Worm (Caenorhabditis elegans): ENCODE data around the gene alh-10.

alh-10 gene

DNA sequence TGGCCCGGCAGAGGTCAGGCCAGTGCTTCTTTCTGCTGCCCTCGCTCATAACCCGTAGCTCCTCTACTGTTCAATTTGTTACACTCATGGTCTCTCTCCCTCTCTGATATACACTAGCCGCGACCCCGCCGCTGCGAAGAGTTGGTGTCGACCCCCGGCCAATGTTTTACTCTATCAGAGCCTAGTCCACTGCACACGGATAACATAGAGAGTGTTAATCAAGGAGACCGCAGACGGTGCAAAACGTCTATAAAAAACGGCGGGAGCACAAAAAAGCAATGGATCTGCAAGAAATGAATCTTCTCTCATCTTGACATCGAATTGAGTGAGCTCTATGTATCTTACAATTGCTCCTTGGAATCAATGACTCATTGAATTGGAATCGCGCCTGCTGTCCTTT is 10.0 kb upstream of the alh-10 start (continued):
- TF ChIP-seq snu-23 (GFP tag; optimal IDR thresholded peaks at IDR 0.05) (peak; percentile 33), alr-1 (tag; optimal IDR thresholded peaks at IDR 0.05; ENCODE audit: borderline replicate concordance) (no peak), unc-98 (GFP tag; IDR thresholded peaks at IDR 0.05) (no peak), ceh-8 (GFP tag; optimal IDR thresholded peaks at IDR 0.05) (no peak), lin-14 (GFP tag; optimal IDR thresholded peaks at IDR 0.05) (peak; percentile 67), zip-4 (GFP tag; optimal IDR thresholded peaks at IDR 0.05) (no peak), nhr-12 (tag; optimal IDR thresholded peaks at IDR 0.05) (no peak), mab-9 (GFP tag; IDR thresholded peaks at IDR 0.05) (no peak)

DNA sequence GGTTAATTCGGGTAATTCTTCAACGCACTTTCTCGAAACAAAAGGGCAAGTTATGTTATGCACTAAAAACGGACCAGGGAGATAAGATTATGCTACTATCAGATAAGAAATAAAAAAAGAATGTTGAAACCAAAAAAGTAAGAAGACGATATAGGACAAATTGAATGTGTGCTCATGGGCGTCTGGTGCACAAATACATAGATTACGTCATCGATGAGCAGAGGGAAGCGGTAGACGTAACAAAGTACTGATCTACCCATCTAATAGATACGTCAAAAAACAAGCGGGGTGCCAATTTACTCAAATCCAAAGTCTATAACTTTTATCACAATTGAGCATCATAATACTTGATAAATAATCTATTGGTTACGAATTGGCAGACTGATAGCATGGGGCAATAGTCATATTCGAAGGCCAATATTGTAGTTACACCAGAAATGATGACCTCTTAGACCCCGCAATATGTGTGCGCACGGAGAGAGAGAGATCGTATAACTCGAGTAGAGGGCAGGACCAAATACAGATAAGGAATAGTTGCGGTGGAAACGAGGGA is 8.6 kb upstream of the alh-10 start:
- TF ChIP-seq efl-1 (optimal IDR thresholded peaks at IDR 0.05), result no peak
- peak in 1 of 2 experiments; percentile 87 for TF ChIP-seq efl-1 (GFP tag; optimal IDR thresholded peaks at IDR 0.05 in 1 of 2)
- no peak for TF ChIP-seq hpl-2 (GFP tag; optimal IDR thresholded peaks at IDR 0.05)

DNA sequence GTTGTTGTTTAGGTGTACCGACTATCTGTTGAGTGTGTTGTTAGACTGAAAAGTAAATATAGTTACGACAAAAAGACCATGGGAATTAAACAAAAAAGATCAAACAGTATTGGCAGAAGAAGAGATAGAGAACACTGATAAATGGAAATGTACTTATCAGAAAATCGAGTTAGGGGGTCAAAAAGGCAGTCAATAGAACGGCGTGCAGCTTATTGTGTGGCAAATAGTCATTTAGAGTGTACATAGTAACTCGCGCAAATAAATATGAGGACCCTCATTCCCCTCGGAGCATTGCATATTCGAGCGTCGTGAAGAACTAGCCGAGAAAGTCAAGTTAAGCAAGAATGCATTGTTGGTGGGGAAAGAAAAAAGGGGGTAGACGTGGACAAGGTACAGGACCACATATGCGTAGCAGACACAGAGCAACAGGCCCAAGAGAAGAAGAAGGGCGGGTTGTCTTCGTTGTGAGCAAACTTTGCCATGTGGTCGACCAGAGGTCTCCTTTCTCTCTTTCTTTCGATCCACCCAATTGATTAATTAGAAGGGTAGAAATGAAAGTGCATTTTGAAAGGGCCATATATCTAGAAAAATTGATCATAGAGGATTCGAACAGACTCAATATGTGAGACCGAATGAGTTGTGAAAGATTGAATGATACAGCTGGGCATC is 7.9 kb upstream of the alh-10 start, which contains the start of gene lam-2:
Gene lam-2, minus strand, starts transcription at position 51 of the 669 bp plus-strand sequence.
- TF ChIP-seq dsc-1 (tag; optimal IDR thresholded peaks at IDR 0.05) (peak; percentile 4), sup-37 (GFP tag; optimal IDR thresholded peaks at IDR 0.05) (no peak), elt-3 (tag; optimal IDR thresholded peaks at IDR 0.05) (no peak), fkh-4 (tag; optimal IDR thresholded peaks at IDR 0.05; ENCODE audit: borderline replicate concordance) (no peak)

- TF ChIP-seq efl-1 (optimal IDR thresholded peaks at IDR 0.05) (no peak), efl-1 (GFP tag; optimal IDR thresholded peaks at IDR 0.05 in 1 of 2) (peak in 1 of 2 experiments; percentile 70), nhr-90 (tag; optimal IDR thresholded peaks at IDR 0.05; ENCODE audit: poor library complexity) (no peak)
Observed at ce11 chrX:7149670-7150069, 6.2 kb upstream of the alh-10 start.

- TF ChIP-seq elt-2 (tag; optimal IDR thresholded peaks at IDR 0.05) (peak; percentile 8), sox-4 (tag; optimal IDR thresholded peaks at IDR 0.05) (no peak), ceh-63 (GFP tag; optimal IDR thresholded peaks at IDR 0.05) (no peak)
Observed at ce11 chrX:7140682-7141254, 2.7 kb downstream of the alh-10 start.

DNA sequence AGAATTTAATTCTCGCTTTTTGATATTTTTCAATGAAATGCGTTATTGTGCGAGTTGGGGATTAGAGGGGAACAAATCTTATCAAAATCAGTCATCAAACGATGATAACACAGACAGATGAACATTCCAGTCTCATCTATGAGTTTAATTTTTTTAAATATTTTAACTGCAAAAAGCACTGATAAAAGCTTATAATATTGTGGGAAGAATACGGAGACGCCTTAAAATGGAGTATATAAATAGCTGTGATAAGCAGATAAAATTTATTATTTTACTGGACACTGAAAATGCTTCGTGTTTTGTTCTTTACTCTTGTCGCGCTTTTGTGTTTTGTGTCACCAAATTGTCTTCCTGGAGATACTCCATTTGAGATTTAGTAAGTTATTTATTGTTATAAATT is 3.8 kb downstream of the alh-10 start, which contains the start of gene clec-86:
Gene clec-86, plus strand, starts transcription at position 262 of the 400 bp plus-strand sequence.
- no peak for TF ChIP-seq alr-1 (tag; optimal IDR thresholded peaks at IDR 0.05; ENCODE audit: borderline replicate concordance)
- no peak for TF ChIP-seq ztf-4 (tag; optimal IDR thresholded peaks at IDR 0.05)
- no peak for TF ChIP-seq lin-35 (GFP tag; optimal IDR thresholded peaks at IDR 0.05)
- peak; percentile 89 for TF ChIP-seq elt-2 (tag; optimal IDR thresholded peaks at IDR 0.05)
- TF ChIP-seq nhr-84 (tag; optimal IDR thresholded peaks at IDR 0.05), result no peak
- TF ChIP-seq nhr-90 (tag; optimal IDR thresholded peaks at IDR 0.05; ENCODE audit: poor library complexity), result peak; percentile 16
- TF ChIP-seq lin-13 (GFP tag; optimal IDR thresholded peaks at IDR 0.05), result no peak
- TF ChIP-seq mep-1 (tag; optimal IDR thresholded peaks at IDR 0.05), result no peak
- TF ChIP-seq nhr-71 (tag; optimal IDR thresholded peaks at IDR 0.05), result peak; percentile 31
- TF ChIP-seq dsc-1 (tag; optimal IDR thresholded peaks at IDR 0.05), result peak; percentile 42

ce11 chrX:7131206-7131605 is 12.2 kb downstream of the alh-10 start:
- no peak for TF ChIP-seq aha-1 (tag; optimal IDR thresholded peaks at IDR 0.05)
- no peak for TF ChIP-seq nhr-90 (tag; optimal IDR thresholded peaks at IDR 0.05; ENCODE audit: poor library complexity)
- TF ChIP-seq ama-1 (optimal IDR thresholded peaks at IDR 0.05), result no peak
- TF ChIP-seq F16B12.6 (tag; optimal IDR thresholded peaks at IDR 0.05), result no peak
- no peak for TF ChIP-seq grh-1 (GFP tag; IDR thresholded peaks at IDR 0.05)
- no peak for TF ChIP-seq C34B4.2 (tag; optimal IDR thresholded peaks at IDR 0.05)
- TF ChIP-seq mep-1 (tag; optimal IDR thresholded peaks at IDR 0.05), result no peak

Measured in whole organism, L1 larva.